Fruit fly (Drosophila melanogaster): Measurements from ENCODE around the gene Xrp1.

The Xrp1 gene

DNA sequence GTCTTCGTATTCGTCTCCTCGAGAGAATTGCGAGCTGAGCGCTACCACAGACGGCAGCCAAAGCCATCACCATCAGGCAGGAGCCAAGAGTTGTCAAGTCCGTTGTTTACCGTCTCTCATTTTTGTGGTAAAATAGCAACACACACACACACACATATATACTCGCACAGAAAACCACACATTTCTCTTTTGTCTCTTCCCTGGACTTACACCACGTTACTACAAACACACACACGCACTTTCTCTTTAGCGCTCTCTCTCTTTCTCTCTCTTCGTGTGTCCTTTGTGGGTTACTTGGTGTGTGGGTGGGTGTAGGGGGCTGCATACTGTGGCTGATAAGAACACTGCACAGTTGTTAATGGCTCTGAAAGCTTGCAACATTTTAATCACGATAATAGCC, 17.0 kb downstream of the Xrp1 start:
- TF ChIP-seq Trl (optimal IDR thresholded peaks at IDR 0.05): peak; percentile 51 to 75
- no peak for TF ChIP-seq Trl (GFP tag; optimal IDR thresholded peaks at IDR 0.05)
- peak; percentile 36 for TF ChIP-seq cg (GFP tag; optimal IDR thresholded peaks at IDR 0.05)
- peak; percentile 0 for TF ChIP-seq ewg (GFP tag; optimal IDR thresholded peaks at IDR 0.05)
- TF ChIP-seq CG3163 (GFP tag; optimal IDR thresholded peaks at IDR 0.05): peak; percentile 87
- no peak for TF ChIP-seq CG3281 (GFP tag; optimal IDR thresholded peaks at IDR 0.05)
- TF ChIP-seq CG3065 (GFP tag; optimal IDR thresholded peaks at IDR 0.05): no peak

DNA sequence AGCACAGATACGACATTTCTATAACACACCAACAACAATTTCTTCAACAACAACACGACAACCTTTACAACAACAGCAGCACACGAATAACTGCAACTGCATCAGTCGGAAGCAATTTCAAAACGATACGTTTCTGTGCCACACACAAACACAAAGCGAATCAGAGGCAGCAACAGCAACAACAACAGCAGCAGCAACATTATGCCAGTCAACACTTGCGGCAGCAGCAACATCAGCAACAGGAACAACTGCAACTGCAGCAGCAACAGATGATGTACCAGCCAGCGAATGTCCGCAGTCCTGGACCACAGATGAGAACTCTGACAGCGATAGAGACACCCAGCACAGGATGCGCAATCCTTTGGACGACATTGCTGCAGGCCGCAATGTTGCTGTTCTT, 32.5 kb downstream of the Xrp1 start:
- TF ChIP-seq CG8478 (optimal IDR thresholded peaks at IDR 0.05) (peak; percentile 71), jing (GFP tag; optimal IDR thresholded peaks at IDR 0.05) (no peak), CG4617 (GFP tag; optimal IDR thresholded peaks at IDR 0.05; ENCODE audit: borderline replicate concordance) (no peak)

DNA sequence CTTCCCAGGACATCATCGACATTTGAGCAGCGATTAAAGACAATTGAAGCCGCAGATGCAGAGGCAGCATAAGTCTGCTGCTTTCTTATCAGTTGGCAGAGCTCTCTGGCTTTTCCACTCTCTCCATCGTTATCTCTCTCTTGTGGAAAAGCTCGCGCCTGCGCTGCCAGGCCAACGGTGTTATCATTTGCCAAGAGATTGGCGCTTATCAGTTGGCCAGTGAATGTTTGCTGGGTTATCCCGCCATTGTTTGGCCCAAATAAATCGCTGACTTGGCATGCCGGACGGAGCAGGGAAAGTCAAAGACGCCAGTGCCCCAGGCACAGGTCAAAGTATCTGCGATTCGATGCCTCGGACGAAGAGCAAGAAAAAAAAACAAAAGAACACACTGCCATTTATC, 34.4 kb downstream of the Xrp1 start:
- TF ChIP-seq row (GFP tag; IDR thresholded peaks at IDR 0.05): peak; percentile 61; the same call in 1 of the 3 replicates
- TF ChIP-seq tio (GFP tag; optimal IDR thresholded peaks at IDR 0.05): no peak
- TF ChIP-seq C15 (GFP tag; IDR thresholded peaks at IDR 0.05): no peak
- TF ChIP-seq CG1024 (GFP tag; IDR thresholded peaks at IDR 0.05): no peak
- TF ChIP-seq Side (GFP tag; optimal IDR thresholded peaks at IDR 0.05): no peak
- TF ChIP-seq CG5245 (GFP tag; optimal IDR thresholded peaks at IDR 0.05): no peak
- TF ChIP-seq sna (GFP tag; IDR thresholded peaks at IDR 0.05; ENCODE audit: partially characterized antibody): 0 out of 2 replicates have a peak, but pooled peaks have one; percentile 14
- TF ChIP-seq CG16779 (GFP tag; IDR thresholded peaks at IDR 0.05): no peak
- no peak for TF ChIP-seq Nf-YC (tag; optimal IDR thresholded peaks at IDR 0.05)
- TF ChIP-seq chinmo (GFP tag; IDR thresholded peaks at IDR 0.05; ENCODE audit: partially characterized antibody): 0 out of 4 replicates have a peak, but pooled peaks have one; percentile 12
- TF ChIP-seq vvl (GFP tag; IDR thresholded peaks at IDR 0.05): no peak
- TF ChIP-seq bab2 (GFP tag; optimal IDR thresholded peaks at IDR 0.05): no peak
- peak; percentile 51 for TF ChIP-seq abd-A (tag; optimal IDR thresholded peaks at IDR 0.05)
- no peak for TF ChIP-seq CG1832 (GFP tag; optimal IDR thresholded peaks at IDR 0.05)
- TF ChIP-seq CG17612 (GFP tag; IDR thresholded peaks at IDR 0.05): no peak
- no peak for TF ChIP-seq dpn (GFP tag; optimal IDR thresholded peaks at IDR 0.05)
- TF ChIP-seq CG7987 (GFP tag; optimal IDR thresholded peaks at IDR 0.05): no peak
- TF ChIP-seq B-H2 (GFP tag; optimal IDR thresholded peaks at IDR 0.05): no peak
- TF ChIP-seq CG5953 (GFP tag; IDR thresholded peaks at IDR 0.05): no peak
- no peak for TF ChIP-seq pum (GFP tag; optimal IDR thresholded peaks at IDR 0.05)
- TF ChIP-seq sisA (GFP tag; IDR thresholded peaks at IDR 0.05): no peak
- no peak for TF ChIP-seq Kr (GFP tag; optimal IDR thresholded peaks at IDR 0.05)
- TF ChIP-seq CG3838 (GFP tag; optimal IDR thresholded peaks at IDR 0.05): no peak
- TF ChIP-seq grn (GFP tag; optimal IDR thresholded peaks at IDR 0.05): peak; percentile 13
- no peak for TF ChIP-seq zen (tag; optimal IDR thresholded peaks at IDR 0.05)
- TF ChIP-seq emc (GFP tag; optimal IDR thresholded peaks at IDR 0.05): no peak
- TF ChIP-seq exex (tag; optimal IDR thresholded peaks at IDR 0.05): no peak
- no peak for TF ChIP-seq CG6813 (GFP tag; optimal IDR thresholded peaks at IDR 0.05)
- no peak for TF ChIP-seq CG10147 (GFP tag; optimal IDR thresholded peaks at IDR 0.05)
- no peak for TF ChIP-seq Hand (GFP tag; optimal IDR thresholded peaks at IDR 0.05)
- TF ChIP-seq CG16813 (GFP tag; IDR thresholded peaks at IDR 0.05; ENCODE audit: partially characterized antibody): no peak
- no peak for TF ChIP-seq nerfin-2 (GFP tag; IDR thresholded peaks at IDR 0.05; ENCODE audit: partially characterized antibody)
- no peak for TF ChIP-seq CG14710 (tag; optimal IDR thresholded peaks at IDR 0.05)
- TF ChIP-seq CG32767 (GFP tag; IDR thresholded peaks at IDR 0.05): no peak
- TF ChIP-seq Trl (optimal IDR thresholded peaks at IDR 0.05): peak; percentile 22 to 48
- no peak for TF ChIP-seq Trl (GFP tag; optimal IDR thresholded peaks at IDR 0.05)
- no peak for TF ChIP-seq Ets65A (GFP tag)
- TF ChIP-seq zfh2 (GFP tag; optimal IDR thresholded peaks at IDR 0.05): no peak
- no peak for TF ChIP-seq wek (GFP tag; optimal IDR thresholded peaks at IDR 0.05)
- no peak for TF ChIP-seq ap (GFP tag; IDR thresholded peaks at IDR 0.05)
- TF ChIP-seq CG10431 (GFP tag; optimal IDR thresholded peaks at IDR 0.05): no peak

All from whole organism, embryonic.